Fruit fly (Drosophila melanogaster): ENCODE results near the gene CG14440.

CG14440 gene

DNA sequence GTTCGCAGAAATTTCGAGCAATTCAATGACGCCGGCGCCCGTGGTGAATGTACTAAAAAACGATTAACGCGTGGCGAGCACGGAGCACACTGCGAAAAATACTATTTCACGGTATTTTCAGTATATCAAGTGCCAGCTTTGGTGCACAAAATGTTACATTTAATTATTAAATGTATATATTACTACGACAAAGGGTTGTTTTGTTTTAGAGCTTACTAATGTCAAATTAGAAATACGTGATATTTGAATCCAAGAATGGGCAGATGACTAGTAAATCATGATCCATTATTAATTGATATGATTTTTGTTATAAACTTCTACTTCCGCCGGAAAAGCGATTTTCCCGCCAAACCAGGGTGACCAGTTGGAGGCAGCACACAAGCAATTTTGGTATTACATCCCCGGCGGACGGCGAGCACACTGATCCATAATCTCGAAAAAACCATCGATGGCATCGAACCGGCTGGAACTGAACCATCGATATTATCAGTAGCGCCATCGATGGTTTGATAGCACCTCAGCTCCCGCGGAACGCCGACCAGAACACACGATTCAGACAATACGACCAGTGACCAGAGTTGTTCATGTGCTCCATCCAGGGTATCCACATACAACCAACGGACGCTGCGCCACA is 44.1 kb downstream of the CG14440 start, which contains the start of the genes CG3226 and Cdc7:
Gene CG3226 (minus strand): TSS at position 51 of the 634 bp plus-strand sequence.
Gene Cdc7 (plus strand): TSS at position 344 of the 634 bp plus-strand sequence.
- TF ChIP-seq Clk (GFP tag; optimal IDR thresholded peaks at IDR 0.05) (no peak), pad (GFP tag; optimal IDR thresholded peaks at IDR 0.05) (peak; percentile 74), CG1620 (GFP tag; optimal IDR thresholded peaks at IDR 0.05) (peak; percentile 82), Crg-1 (GFP tag; optimal IDR thresholded peaks at IDR 0.05) (peak; percentile 80), bab1 (GFP tag; optimal IDR thresholded peaks at IDR 0.05) (peak; percentile 91), ovo (GFP tag; optimal IDR thresholded peaks at IDR 0.05) (peak; percentile 52), kay (GFP tag; ENCODE audit: borderline replicate concordance) (no peak), CG12768 (GFP tag; optimal IDR thresholded peaks at IDR 0.05) (no peak), tj (GFP tag; optimal IDR thresholded peaks at IDR 0.05) (peak; percentile 66), Mnt (GFP tag; optimal IDR thresholded peaks at IDR 0.05) (peak; percentile 79), cnc (optimal IDR thresholded peaks at IDR 0.05) (no peak), CG7045 (GFP tag; optimal IDR thresholded peaks at IDR 0.05) (no peak), cic (GFP tag; optimal IDR thresholded peaks at IDR 0.05) (peak; percentile 39), CG33017 (tag; optimal IDR thresholded peaks at IDR 0.05) (peak; percentile 3), Hr96 (GFP tag; optimal IDR thresholded peaks at IDR 0.05) (no peak), CG7101 (tag; optimal IDR thresholded peaks at IDR 0.05) (peak; percentile 90), CG11617 (GFP tag; optimal IDR thresholded peaks at IDR 0.05) (peak; percentile 88), CG5204 (GFP tag; optimal IDR thresholded peaks at IDR 0.05) (no peak), toe (GFP tag; optimal IDR thresholded peaks at IDR 0.05) (peak; percentile 36), CG14711 (tag; optimal IDR thresholded peaks at IDR 0.05) (peak; percentile 83)

DNA sequence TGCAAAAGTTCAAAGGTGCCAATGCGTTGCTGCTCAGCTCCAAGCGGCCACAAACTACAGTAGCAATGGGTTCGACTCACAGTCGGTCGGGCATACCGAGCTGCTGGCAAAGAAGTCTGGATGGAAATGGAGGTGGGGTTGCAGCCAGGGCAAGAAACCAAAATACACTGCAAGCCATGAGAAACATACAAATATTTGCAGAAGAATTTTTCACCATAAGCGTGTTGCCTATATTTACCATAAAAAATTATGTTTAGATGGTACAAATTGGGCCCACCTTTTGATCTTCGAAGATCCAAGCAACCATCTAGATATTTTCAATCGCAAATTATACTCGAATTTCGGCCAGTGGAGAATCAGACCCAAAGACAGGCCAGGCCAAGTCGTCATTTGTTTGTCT is 51.5 kb downstream of the CG14440 start:
- no peak for TF ChIP-seq tj (GFP tag; optimal IDR thresholded peaks at IDR 0.05)
- TF ChIP-seq CG1620 (GFP tag; optimal IDR thresholded peaks at IDR 0.05), result no peak
- TF ChIP-seq pad (GFP tag; optimal IDR thresholded peaks at IDR 0.05), result no peak
- TF ChIP-seq ovo (GFP tag; optimal IDR thresholded peaks at IDR 0.05), result no peak
- no peak for TF ChIP-seq Hr96 (GFP tag; optimal IDR thresholded peaks at IDR 0.05)
- no peak for TF ChIP-seq toe (GFP tag; optimal IDR thresholded peaks at IDR 0.05)
- TF ChIP-seq CG14711 (tag; optimal IDR thresholded peaks at IDR 0.05), result no peak
- TF ChIP-seq cic (GFP tag; optimal IDR thresholded peaks at IDR 0.05), result no peak
- no peak for TF ChIP-seq CG7045 (GFP tag; optimal IDR thresholded peaks at IDR 0.05)
- TF ChIP-seq bab1 (GFP tag; optimal IDR thresholded peaks at IDR 0.05), result no peak
- no peak for TF ChIP-seq CG33017 (tag; optimal IDR thresholded peaks at IDR 0.05)
- no peak for TF ChIP-seq Clk (GFP tag; optimal IDR thresholded peaks at IDR 0.05)
- no peak for TF ChIP-seq Crg-1 (GFP tag; optimal IDR thresholded peaks at IDR 0.05)
- no peak for TF ChIP-seq Mnt (GFP tag; optimal IDR thresholded peaks at IDR 0.05)
- no peak for TF ChIP-seq kay (GFP tag; ENCODE audit: borderline replicate concordance)
- TF ChIP-seq CG7101 (tag; optimal IDR thresholded peaks at IDR 0.05), result no peak
- no peak for TF ChIP-seq CG5204 (GFP tag; optimal IDR thresholded peaks at IDR 0.05)
- TF ChIP-seq cnc (optimal IDR thresholded peaks at IDR 0.05), result no peak
